ENCODE assay signal across 4 worm cellular contexts in the genomic region with DNA sequence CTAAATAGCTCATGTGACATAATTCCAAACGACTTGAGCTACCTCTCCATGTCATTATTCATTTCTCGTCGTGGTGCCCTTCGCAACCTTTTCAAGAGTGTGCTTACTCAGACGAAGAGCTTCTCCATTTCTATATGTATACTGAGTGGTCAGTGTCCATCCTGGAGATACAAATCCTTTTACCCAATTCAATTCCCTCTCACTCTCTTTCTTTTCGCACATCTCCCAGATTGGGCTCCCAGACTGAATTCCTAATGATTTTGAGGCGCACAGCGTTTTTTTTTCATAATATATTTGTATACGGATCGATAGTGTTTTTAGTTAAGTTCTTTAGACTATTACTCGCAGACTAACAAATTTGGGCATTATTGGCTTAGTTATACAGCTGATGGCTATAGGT.
TF ChIP-seq lines count a peak whose summit lies in the region.

No protein-coding gene starts in this region.

TF ChIP-seq in whole organism, L1 larva, 84 proteins besides CTCF, POLR2A, EP300 and RAD21:
- TF ChIP-seq nhr-28 (tag; optimal IDR thresholded peaks at IDR 0.05; lab: Kevin White, UChicago) (no peak), lin-14 (GFP tag; optimal IDR thresholded peaks at IDR 0.05; lab: Kevin White, UChicago) (peak; percentile 11), ces-1 (GFP tag; optimal IDR thresholded peaks at IDR 0.05; lab: Kevin White, UChicago) (no peak), nhr-90 (tag; optimal IDR thresholded peaks at IDR 0.05; lab: Kevin White, UChicago; ENCODE audit: poor library complexity) (no peak), hlh-17 (GFP tag; optimal IDR thresholded peaks at IDR 0.05; lab: Kevin White, UChicago; ENCODE audit: borderline replicate concordance) (no peak), elt-2 (tag; optimal IDR thresholded peaks at IDR 0.05; lab: Kevin White, UChicago) (no peak)
TF ChIP-seq in whole organism, L1 larva: peak in this region for 1.

TF ChIP-seq in whole organism, L4 larva, 104 proteins besides CTCF, POLR2A, EP300 and RAD21:
- TF ChIP-seq nhr-25 (tag; optimal IDR thresholded peaks at IDR 0.05; lab: Kevin White, UChicago; ENCODE audit: borderline replicate concordance, insufficient read depth): no peak
- TF ChIP-seq ces-1 (GFP tag; optimal IDR thresholded peaks at IDR 0.05; lab: Kevin White, UChicago): peak; percentile 3

TF ChIP-seq in whole organism, late embryonic, 69 proteins besides CTCF, POLR2A, EP300 and RAD21:
- TF ChIP-seq pat-9 (tag; optimal IDR thresholded peaks at IDR 0.05; lab: Kevin White, UChicago) (no peak), nhr-11 (tag; optimal IDR thresholded peaks at IDR 0.05; lab: Kevin White, UChicago) (no peak), unc-42 (tag; optimal IDR thresholded peaks at IDR 0.05; lab: Kevin White, UChicago) (peak; percentile 57)
TF ChIP-seq in whole organism, late embryonic: peak in this region for 1.

TF ChIP-seq in whole organism, mixed stage, embryonic, 35 proteins besides CTCF, POLR2A, EP300 and RAD21:
- TF ChIP-seq ces-1 (GFP tag; optimal IDR thresholded peaks at IDR 0.05; lab: Kevin White, UChicago) (peak; percentile 77), snpc-4 (tag; optimal IDR thresholded peaks at IDR 0.05; lab: Kevin White, UChicago) (no peak), unc-62 (GFP tag; optimal IDR thresholded peaks at IDR 0.05; lab: Kevin White, UChicago) (no peak), unc-120 (tag; optimal IDR thresholded peaks at IDR 0.05; lab: Kevin White, UChicago; ENCODE audit: poor library complexity, severe bottlenecking) (no peak)
